Fruit fly (Drosophila melanogaster): ENCODE data around the gene CG34434.

CG34434 gene

dm6 chrX:5588454-5588853 is 27.7 kb downstream of the CG34434 start:
- TF ChIP-seq Mnt (GFP tag; optimal IDR thresholded peaks at IDR 0.05) (no peak), ovo (GFP tag; optimal IDR thresholded peaks at IDR 0.05) (no peak), cic (GFP tag; optimal IDR thresholded peaks at IDR 0.05) (no peak), kay (GFP tag; ENCODE audit: borderline replicate concordance) (peak; percentile 21), CG1620 (GFP tag; optimal IDR thresholded peaks at IDR 0.05) (no peak), cnc (optimal IDR thresholded peaks at IDR 0.05) (no peak)

DNA sequence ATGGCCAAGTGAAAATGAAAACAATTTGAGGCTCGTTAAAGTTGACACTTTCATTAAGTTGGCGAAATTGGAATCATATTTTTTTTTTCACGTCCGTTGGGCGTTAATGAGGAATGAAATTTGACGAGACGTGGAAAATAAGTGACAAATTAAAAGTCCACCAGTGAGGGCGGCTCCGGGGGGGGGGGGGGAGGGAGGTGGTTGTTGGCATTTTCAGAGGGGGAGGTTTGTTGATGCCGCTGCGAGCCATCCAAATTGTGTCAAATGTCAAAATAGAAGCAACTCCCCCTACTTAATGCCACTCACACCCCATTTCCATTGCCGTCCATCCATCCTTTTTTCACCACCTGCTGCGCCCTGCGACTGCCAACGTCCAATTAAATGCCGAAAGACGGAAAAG is 29.1 kb downstream of the CG34434 start:
- TF ChIP-seq Hr96 (GFP tag; optimal IDR thresholded peaks at IDR 0.05) (no peak), toe (GFP tag; optimal IDR thresholded peaks at IDR 0.05) (no peak), CG12768 (GFP tag; optimal IDR thresholded peaks at IDR 0.05) (no peak), kay (GFP tag; ENCODE audit: borderline replicate concordance) (no peak), CG11617 (GFP tag; optimal IDR thresholded peaks at IDR 0.05) (no peak), cic (GFP tag; optimal IDR thresholded peaks at IDR 0.05) (no peak), Mnt (GFP tag; optimal IDR thresholded peaks at IDR 0.05) (no peak), ovo (GFP tag; optimal IDR thresholded peaks at IDR 0.05) (no peak), CG1620 (GFP tag; optimal IDR thresholded peaks at IDR 0.05) (no peak), CG14711 (tag; optimal IDR thresholded peaks at IDR 0.05) (no peak), bab1 (GFP tag; optimal IDR thresholded peaks at IDR 0.05) (no peak), CG33017 (tag; optimal IDR thresholded peaks at IDR 0.05) (no peak), CG7101 (tag; optimal IDR thresholded peaks at IDR 0.05) (no peak), pad (GFP tag; optimal IDR thresholded peaks at IDR 0.05) (no peak), cnc (optimal IDR thresholded peaks at IDR 0.05) (no peak), tj (GFP tag; optimal IDR thresholded peaks at IDR 0.05) (no peak), Crg-1 (GFP tag; optimal IDR thresholded peaks at IDR 0.05) (no peak)

DNA sequence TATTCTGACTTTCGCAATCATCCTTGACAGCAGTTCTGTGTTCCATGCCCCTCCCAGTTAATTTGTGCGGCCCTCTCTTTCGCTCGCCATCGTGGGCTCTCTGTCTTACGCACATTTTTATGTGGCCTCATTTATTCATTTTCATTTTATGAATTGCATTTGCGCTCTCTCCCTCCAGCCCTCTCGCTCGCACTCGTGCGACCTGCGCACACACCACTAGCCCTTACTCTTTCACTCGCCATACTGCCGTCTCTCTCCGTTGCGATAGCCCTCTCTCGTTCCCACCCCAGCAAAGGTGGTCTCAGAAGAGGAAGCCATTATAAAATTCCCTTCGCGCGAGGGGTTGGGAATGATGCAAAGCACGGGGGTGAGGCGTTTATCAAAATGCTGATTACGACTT is 36.7 kb downstream of the CG34434 start:
- TF ChIP-seq Mnt (GFP tag; optimal IDR thresholded peaks at IDR 0.05) (no peak), pad (GFP tag; optimal IDR thresholded peaks at IDR 0.05) (peak; percentile 17)

Data from whole organism, adult.